Worm (Caenorhabditis elegans) whole organism, mixed stage, embryonic: ENCODE measurements around the gene C52A11.3.

Experiments
- blmp-1 ChIP-seq: fragments of 150-350 bp; optimal IDR thresholded peaks from 2 replicates; lab custom pipeline; 2014; ENCODE audit warnings: missing biosample characterization, missing genetic modification characterization
- ceh-83 ChIP-seq: fragments of 200-800 bp; sonication (Bioruptor generic); optimal IDR thresholded peaks from 2 replicates; lab custom pipeline; 2018; ENCODE audit warnings: mild to moderate bottlenecking, missing genetic modification characterization, missing compliant biosample characterization
- ces-1 ChIP-seq: fragments of 150-350 bp; optimal IDR thresholded peaks from 2 replicates; lab custom pipeline; 2014; ENCODE audit warnings: missing biosample characterization, missing genetic modification reagents, missing genetic modification characterization
- cnd-1 ChIP-seq: fragments of 200-800 bp; sonication (Bioruptor generic); optimal IDR thresholded peaks from 2 replicates; lab custom pipeline; 2018; ENCODE audit warnings: mild to moderate bottlenecking, missing genetic modification characterization, missing compliant biosample characterization
- flh-1 ChIP-seq: fragments of 200-800 bp; sonication (Bioruptor generic); optimal IDR thresholded peaks from 2 replicates; lab custom pipeline; 2018; ENCODE audit warnings: mild to moderate bottlenecking, missing genetic modification characterization, moderate library complexity, missing compliant biosample characterization
- mab-5 ChIP-seq: fragments of 150-350 bp; optimal IDR thresholded peaks from 2 replicates; lab custom pipeline; 2014; ENCODE audit warnings: missing biosample characterization, missing genetic modification characterization
- mep-1 ChIP-seq: fragments of 150-350 bp; optimal IDR thresholded peaks from 2 replicates; lab custom pipeline; 2017; ENCODE audit warnings: missing biosample characterization, missing genetic modification reagents, missing genetic modification characterization, inconsistent platforms
- nhr-2 ChIP-seq: fragments of 150-350 bp; optimal IDR thresholded peaks from 2 replicates; lab custom pipeline; 2014; ENCODE audit warnings: missing biosample characterization, missing genetic modification characterization
- nhr-237 ChIP-seq: fragments of 150-350 bp; optimal IDR thresholded peaks from 2 replicates; lab custom pipeline; 2014; ENCODE audit warnings: missing biosample characterization, missing genetic modification characterization
- pha-4 ChIP-seq: fragments of 150-350 bp; optimal IDR thresholded peaks from 2 replicates; lab custom pipeline; 2018; ENCODE audit warnings: missing biosample characterization, missing genetic modification reagents, missing genetic modification characterization
- snpc-4 ChIP-seq: fragments of 150-350 bp; optimal IDR thresholded peaks from 2 replicates; lab custom pipeline; 2014; ENCODE audit warnings: missing biosample characterization, missing genetic modification characterization
- unc-62 ChIP-seq: fragments of 150-350 bp; optimal IDR thresholded peaks from 2 replicates; lab custom pipeline; 2014; ENCODE audit warnings: missing biosample characterization, missing genetic modification reagents, missing genetic modification characterization
- ztf-11 ChIP-seq: fragments of 150-350 bp; optimal IDR thresholded peaks from 2 replicates; lab custom pipeline; 2014; ENCODE audit warnings: missing biosample characterization, missing genetic modification characterization

DNA sequence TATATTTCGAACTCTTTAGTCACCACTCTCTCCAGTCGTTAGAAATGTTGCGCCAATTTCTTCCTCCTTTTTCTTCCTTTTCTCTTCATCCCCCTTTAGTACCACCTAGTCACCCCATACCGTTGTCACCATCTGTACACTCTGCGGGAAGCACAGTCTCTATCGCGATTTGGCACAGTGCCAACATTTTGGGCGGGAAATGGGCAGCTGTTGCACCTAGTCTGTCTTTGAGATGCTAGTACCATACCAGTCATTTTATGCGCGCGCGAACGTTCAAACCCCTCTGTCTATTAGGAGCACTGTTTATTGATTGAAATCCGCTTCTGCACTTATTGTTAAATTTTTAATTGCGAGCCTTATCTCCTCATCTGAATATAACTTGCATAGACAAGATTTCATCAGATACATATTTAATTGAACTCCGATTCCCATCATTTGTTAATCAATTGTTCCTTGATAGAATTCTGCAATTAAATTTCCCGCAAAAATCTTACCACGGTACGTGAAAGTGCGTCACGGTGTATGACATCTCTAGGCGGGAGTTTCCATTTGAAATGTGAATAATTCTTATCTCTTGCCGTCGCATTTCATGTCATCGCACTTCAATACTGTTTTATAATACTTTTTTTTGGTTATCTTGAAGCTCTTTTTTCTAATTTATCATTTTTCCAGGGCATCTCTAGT is 47.8 kb downstream of the C52A11.3 start, which contains the start of gene cdl-1:
- TF ChIP-seq unc-62 (GFP tag; lab: Kevin White, UChicago) (no peak), nhr-2 (tag; lab: Kevin White, UChicago) (peak; percentile 59), flh-1 (GFP tag; lab: Kevin White, UChicago) (no peak), ces-1 (peak; percentile 51), snpc-4 (tag; lab: Kevin White, UChicago) (no peak), nhr-237 (tag; lab: Kevin White, UChicago) (peak; percentile 6), blmp-1 (tag; lab: Kevin White, UChicago) (no peak), cnd-1 (tag; lab: Kevin White, UChicago) (peak; percentile 69), mab-5 (tag; lab: Kevin White, UChicago) (no peak), ztf-11 (tag; lab: Kevin White, UChicago) (no peak), pha-4 (tag; lab: Kevin White, UChicago) (no peak), mep-1 (tag; lab: Kevin White, UChicago) (no peak), ceh-83 (no peak)
